Worm (Caenorhabditis elegans): Measurements from ENCODE around the gene ZK105.5.

Gene ZK105.5

DNA sequence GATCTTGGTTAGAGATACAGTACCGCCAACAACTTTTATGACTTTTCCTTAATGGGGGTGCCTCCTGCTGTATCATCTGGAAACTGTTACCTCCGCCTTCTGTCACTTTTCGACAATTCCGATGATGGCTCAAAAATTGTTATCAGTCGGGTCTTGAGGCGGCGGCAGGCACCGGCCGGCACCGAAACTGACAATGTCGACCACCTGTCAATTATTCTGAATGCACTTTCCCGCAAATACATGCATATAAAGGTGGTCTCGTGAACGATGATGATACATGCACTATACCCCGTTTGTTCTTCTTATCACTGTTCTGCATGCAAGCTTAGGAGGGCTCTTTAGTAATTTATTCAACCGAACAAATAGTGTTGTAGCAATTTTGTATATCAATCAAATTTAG lies 26.5 kb upstream of the ZK105.5 start (continued):
- no peak for TF ChIP-seq F55B11.4 (tag; optimal IDR thresholded peaks at IDR 0.05; ENCODE audit: borderline replicate concordance, insufficient read depth)
- TF ChIP-seq egl-44 (GFP tag; IDR thresholded peaks at IDR 0.05), result peak; percentile 70; the same call in 1 of the 2 replicates
- peak; percentile 59 for TF ChIP-seq tbp1 (GFP tag; optimal IDR thresholded peaks at IDR 0.05)
- no peak for TF ChIP-seq snpc-4 (GFP tag; optimal IDR thresholded peaks at IDR 0.05)
- peak in 2 of 4 experiments; percentile 9 to 45 for TF ChIP-seq snpc-4 (tag; optimal IDR thresholded peaks at IDR 0.05)
- TF ChIP-seq unc-62 (GFP tag; optimal IDR thresholded peaks at IDR 0.05), result peak; percentile 98
- peak; percentile 89 to 91 for TF ChIP-seq let-607 (tag; optimal IDR thresholded peaks at IDR 0.05)
- TF ChIP-seq cebp-1 (GFP tag; IDR thresholded peaks at IDR 0.05), result no peak; the same call in 1 of the 2 replicates
- TF ChIP-seq cebp-1 (tag; optimal IDR thresholded peaks at IDR 0.05), result peak; percentile 68

DNA sequence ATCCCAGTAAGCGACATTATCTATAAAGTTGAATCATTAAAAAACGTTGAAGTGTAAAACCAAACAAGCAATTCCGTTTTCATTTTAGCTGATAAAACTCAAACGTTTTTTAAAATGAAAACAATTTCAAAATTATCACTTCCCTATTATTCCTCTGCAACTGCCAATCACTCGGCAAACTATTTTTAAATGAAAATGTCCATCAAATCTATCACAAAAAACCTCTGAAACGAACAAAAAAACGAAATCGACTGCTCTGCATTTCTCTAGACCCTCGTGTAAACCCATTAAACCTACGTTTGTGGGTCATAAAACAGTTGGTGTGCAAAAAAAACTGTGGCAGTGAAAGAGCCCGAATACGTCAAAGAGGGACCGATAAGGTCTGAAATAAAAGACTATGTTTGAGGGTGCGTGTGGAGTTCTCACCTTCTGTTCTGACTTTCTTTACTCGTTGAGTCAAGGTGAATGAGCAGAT lies 25.0 kb upstream of the ZK105.5 start, which contains the start of gene fbxl-5:
Gene fbxl-5, plus strand, starts transcription at position 425 of the 475 bp plus-strand sequence.
- TF ChIP-seq ztf-22 (GFP tag; optimal IDR thresholded peaks at IDR 0.05), result peak; percentile 27
- TF ChIP-seq let-607 (tag; optimal IDR thresholded peaks at IDR 0.05), result peak; percentile 33 to 60
- no peak for TF ChIP-seq zfh-2 (GFP tag; conservative IDR thresholded peaks at IDR 0.05)
- no peak for TF ChIP-seq ccch-3 (GFP tag; optimal IDR thresholded peaks at IDR 0.05)
- no peak for TF ChIP-seq cebp-1 (GFP tag; IDR thresholded peaks at IDR 0.05)
- peak; percentile 36 for TF ChIP-seq cebp-1 (tag; optimal IDR thresholded peaks at IDR 0.05)
- TF ChIP-seq tlf-1 (GFP tag; optimal IDR thresholded peaks at IDR 0.05), result no peak
- TF ChIP-seq cebp-2 (GFP tag; IDR thresholded peaks at IDR 0.05), result no peak
- TF ChIP-seq nfyb-1 (GFP tag; IDR thresholded peaks at IDR 0.05), result no peak
- TF ChIP-seq let-526 (GFP tag; IDR thresholded peaks at IDR 0.05), result no peak
- TF ChIP-seq ceh-91 (GFP tag; IDR thresholded peaks at IDR 0.05), result no peak
- TF ChIP-seq nhr-80 (tag; optimal IDR thresholded peaks at IDR 0.05), result peak; percentile 78
- no peak for TF ChIP-seq K12H6.12 (tag; optimal IDR thresholded peaks at IDR 0.05)
- no peak for TF ChIP-seq F10E7.11 (tag; optimal IDR thresholded peaks at IDR 0.05)
- TF ChIP-seq snpc-1.3 (tag; optimal IDR thresholded peaks at IDR 0.05; ENCODE audit: insufficient read depth), result no peak
- TF ChIP-seq hrde-1 (tag; optimal IDR thresholded peaks at IDR 0.05; ENCODE audit: borderline replicate concordance), result no peak
- TF ChIP-seq ama-1 (optimal IDR thresholded peaks at IDR 0.05), result no peak
- no peak for TF ChIP-seq ama-1 (GFP tag; optimal IDR thresholded peaks at IDR 0.05)
- TF ChIP-seq lsy-27 (tag; optimal IDR thresholded peaks at IDR 0.05; ENCODE audit: borderline replicate concordance, insufficient read depth), result no peak
- no peak for TF ChIP-seq rpc-1 (optimal IDR thresholded peaks at IDR 0.05)
- TF ChIP-seq rpc-1 (tag; optimal IDR thresholded peaks at IDR 0.05), result no peak
- TF ChIP-seq chd-7 (tag; optimal IDR thresholded peaks at IDR 0.05), result no peak
- no peak for TF ChIP-seq sptf-2 (GFP tag; optimal IDR thresholded peaks at IDR 0.05)
- TF ChIP-seq nhr-27 (tag; optimal IDR thresholded peaks at IDR 0.05), result no peak
- no peak for TF ChIP-seq nhr-120 (GFP tag; IDR thresholded peaks at IDR 0.05)
- no peak for TF ChIP-seq F49E8.2 (tag; optimal IDR thresholded peaks at IDR 0.05; ENCODE audit: insufficient read depth)
- no peak for TF ChIP-seq gei-17 (GFP tag; optimal IDR thresholded peaks at IDR 0.05)
- no peak for TF ChIP-seq hmg-20 (GFP tag; IDR thresholded peaks at IDR 0.05)
- TF ChIP-seq nhr-90 (tag; optimal IDR thresholded peaks at IDR 0.05), result no peak
- no peak for TF ChIP-seq aptf-2 (GFP tag; conservative IDR thresholded peaks at IDR 0.05)
- no peak for TF ChIP-seq mes-4 (tag; optimal IDR thresholded peaks at IDR 0.05)
- TF ChIP-seq ztf-6 (GFP tag; IDR thresholded peaks at IDR 0.05), result no peak
- TF ChIP-seq athp-1 (tag; optimal IDR thresholded peaks at IDR 0.05), result no peak
- TF ChIP-seq F33H1.4 (GFP tag; IDR thresholded peaks at IDR 0.05), result no peak
- no peak for TF ChIP-seq K11D2.4 (GFP tag; IDR thresholded peaks at IDR 0.05)
- no peak for TF ChIP-seq bed-2 (GFP tag; IDR thresholded peaks at IDR 0.05)
- TF ChIP-seq hlh-26 (GFP tag; conservative IDR thresholded peaks at IDR 0.05), result no peak
- no peak for TF ChIP-seq B0035.1 (tag; optimal IDR thresholded peaks at IDR 0.05)
- TF ChIP-seq somi-1 (GFP tag; optimal IDR thresholded peaks at IDR 0.05), result no peak

All from whole organism, young adult.